Fruit fly (Drosophila melanogaster): ENCODE measurements around the gene CG11584.

The CG11584 gene

DNA sequence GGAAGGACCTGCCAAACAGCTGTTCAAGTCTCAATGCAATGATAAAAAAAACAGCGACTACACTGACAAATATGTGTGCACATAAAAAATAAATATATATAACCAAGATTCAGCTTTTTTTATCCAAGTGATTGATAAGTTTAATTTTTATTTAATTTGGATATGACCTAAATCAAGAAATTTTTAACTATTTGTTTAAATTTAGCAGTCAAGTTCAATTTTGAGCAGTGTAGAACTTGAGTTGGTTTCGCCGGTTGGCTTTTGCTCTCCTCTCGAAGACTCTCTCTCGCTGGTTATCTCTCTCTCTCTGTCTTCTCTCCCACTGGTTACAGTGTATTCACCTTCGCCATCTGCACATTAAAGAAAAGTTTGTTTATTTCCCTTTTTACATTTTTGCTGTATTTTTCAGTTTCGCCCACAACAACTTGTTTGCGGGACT lies 37.2 kb downstream of the CG11584 start (continued):
- peak; percentile 65 for TF ChIP-seq HLH54F (GFP tag; optimal IDR thresholded peaks at IDR 0.05)
- peak; percentile 10 for TF ChIP-seq eyg (GFP tag; optimal IDR thresholded peaks at IDR 0.05)
- peak; percentile 76 for TF ChIP-seq CG11723 (GFP tag; optimal IDR thresholded peaks at IDR 0.05)
- peak; percentile 74 for TF ChIP-seq Taf1 (GFP tag; IDR thresholded peaks at IDR 0.05)
- peak; percentile 52; the same call in 1 of the 2 replicates for TF ChIP-seq cas (GFP tag; IDR thresholded peaks at IDR 0.05)
- TF ChIP-seq CG4730 (GFP tag; IDR thresholded peaks at IDR 0.05): peak; percentile 70
- TF ChIP-seq tin (GFP tag; optimal IDR thresholded peaks at IDR 0.05): peak; percentile 82
- peak; percentile 69 for TF ChIP-seq CG17568 (GFP tag; optimal IDR thresholded peaks at IDR 0.05)
- TF ChIP-seq usp (GFP tag; optimal IDR thresholded peaks at IDR 0.05): no peak
- peak; percentile 70; the same call in 2 of the 3 replicates for TF ChIP-seq CG11093 (GFP tag; IDR thresholded peaks at IDR 0.05)
- peak; percentile 55 for TF ChIP-seq Mes4 (GFP tag; optimal IDR thresholded peaks at IDR 0.05)
- TF ChIP-seq Atf-2 (GFP tag; optimal IDR thresholded peaks at IDR 0.05): peak; percentile 52
- peak; percentile 90 for TF ChIP-seq CG18262 (tag; optimal IDR thresholded peaks at IDR 0.05)
- TF ChIP-seq CG33213 (GFP tag; optimal IDR thresholded peaks at IDR 0.05): peak; percentile 13
- peak; percentile 62 for TF ChIP-seq CG12071 (GFP tag; optimal IDR thresholded peaks at IDR 0.05)
- TF ChIP-seq pros (GFP tag; optimal IDR thresholded peaks at IDR 0.05): no peak
- no peak for TF ChIP-seq amos (GFP tag; IDR thresholded peaks at IDR 0.05; ENCODE audit: partially characterized antibody)
- TF ChIP-seq CG10431 (GFP tag; optimal IDR thresholded peaks at IDR 0.05): no peak
- TF ChIP-seq Myb (GFP tag; optimal IDR thresholded peaks at IDR 0.05): peak; percentile 48
- TF ChIP-seq caup (GFP tag; optimal IDR thresholded peaks at IDR 0.05; ENCODE audit: severe bottlenecking): peak; percentile 85
- TF ChIP-seq CG1832 (GFP tag; optimal IDR thresholded peaks at IDR 0.05): no peak
- TF ChIP-seq ERR (GFP tag; optimal IDR thresholded peaks at IDR 0.05): no peak
- TF ChIP-seq Oli (tag; optimal IDR thresholded peaks at IDR 0.05): peak; percentile 88
- peak; percentile 78 for TF ChIP-seq esg (GFP tag; conservative IDR thresholded peaks at IDR 0.05)
- peak; percentile 92 for TF ChIP-seq CG10979 (tag; optimal IDR thresholded peaks at IDR 0.05)
- TF ChIP-seq corto (GFP tag; optimal IDR thresholded peaks at IDR 0.05): peak; percentile 77
- peak; percentile 91 for TF ChIP-seq CG9727 (GFP tag; optimal IDR thresholded peaks at IDR 0.05)
- TF ChIP-seq pho (GFP tag; optimal IDR thresholded peaks at IDR 0.05): peak; percentile 45
- TF ChIP-seq Deaf1 (tag; optimal IDR thresholded peaks at IDR 0.05): peak; percentile 67
- peak; percentile 97 for TF ChIP-seq Drgx (GFP tag; IDR thresholded peaks at IDR 0.05)
- no peak for TF ChIP-seq pita (GFP tag; optimal IDR thresholded peaks at IDR 0.05)
- TF ChIP-seq onecut (GFP tag; IDR thresholded peaks at IDR 0.05): peak; percentile 71
- peak; percentile 52 for TF ChIP-seq Dip3 (GFP tag; optimal IDR thresholded peaks at IDR 0.05)
- peak; percentile 82 for TF ChIP-seq Hsf (GFP tag; optimal IDR thresholded peaks at IDR 0.05)
- TF ChIP-seq hbn (GFP tag; IDR thresholded peaks at IDR 0.05; ENCODE audit: partially characterized antibody): no peak
- peak; percentile 28 for TF ChIP-seq CG10565 (GFP tag; optimal IDR thresholded peaks at IDR 0.05)
- TF ChIP-seq cad (GFP tag; optimal IDR thresholded peaks at IDR 0.05): no peak
- peak; percentile 82 for TF ChIP-seq az2 (GFP tag; optimal IDR thresholded peaks at IDR 0.05)
- peak; percentile 47 for TF ChIP-seq sd (tag; optimal IDR thresholded peaks at IDR 0.05)
- TF ChIP-seq stc (GFP tag; IDR thresholded peaks at IDR 0.05): peak; percentile 85
- peak; percentile 27 for TF ChIP-seq CG12236 (GFP tag; optimal IDR thresholded peaks at IDR 0.05)
- peak; percentile 41 for TF ChIP-seq tx (GFP tag; optimal IDR thresholded peaks at IDR 0.05)
- TF ChIP-seq bcd (GFP tag; optimal IDR thresholded peaks at IDR 0.05): peak; percentile 87
- peak; percentile 84 for TF ChIP-seq org-1 (GFP tag; optimal IDR thresholded peaks at IDR 0.05)
- TF ChIP-seq CG11398 (GFP tag; optimal IDR thresholded peaks at IDR 0.05): no peak
- TF ChIP-seq CG13287 (GFP tag; IDR thresholded peaks at IDR 0.05; ENCODE audit: partially characterized antibody): no peak
- peak; percentile 87 for TF ChIP-seq ATbp (GFP tag; optimal IDR thresholded peaks at IDR 0.05)
- peak; percentile 80 for TF ChIP-seq CG9817 (tag; optimal IDR thresholded peaks at IDR 0.05)
- peak; percentile 85 for TF ChIP-seq trh (GFP tag; optimal IDR thresholded peaks at IDR 0.05)
- TF ChIP-seq Stat92E (GFP tag; optimal IDR thresholded peaks at IDR 0.05): peak in 1 of 3 experiments; percentile 8
- TF ChIP-seq psq (GFP tag; optimal IDR thresholded peaks at IDR 0.05): peak; percentile 33
